Fruit fly (Drosophila melanogaster) S2 (cell line): ENCODE data around the gene Dnah3.
A peak's percentile ranks its signal among the peaks of the same experiment; 100 is the strongest.

Experiments used
- CG8478 ChIP-seq: fragments of >200 bp; optimal IDR thresholded peaks from 2 replicates; lab custom pipeline; 2018
- CTCF ChIP-seq, 2 experiments: fragments of >200 bp; optimal IDR thresholded peaks; 2 replicates each; lab custom pipeline; 2018

Gene Dnah3

DNA sequence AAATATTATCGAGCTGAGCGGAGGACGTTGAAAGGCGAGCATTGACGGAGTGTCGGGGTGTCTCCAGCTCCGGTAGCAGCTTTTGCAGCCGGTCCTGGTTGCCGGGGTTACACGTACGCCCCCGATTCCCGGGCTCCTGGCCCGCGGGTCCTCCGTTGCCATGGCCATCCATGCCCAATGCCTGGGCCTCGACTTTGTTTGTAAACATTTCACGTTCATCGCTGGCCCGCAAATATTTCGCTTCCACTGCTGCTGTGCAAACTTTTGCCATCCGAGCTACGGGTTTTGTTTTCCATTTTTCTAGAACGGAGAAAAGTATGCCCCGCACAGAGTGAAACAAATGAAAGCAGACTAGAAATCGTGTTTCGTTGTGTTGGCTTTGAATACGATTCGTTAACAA, at the start of gene Dnah3:
Gene Dnah3 (plus strand): TSS at position 301 of the 400 bp plus-strand sequence.
- TF ChIP-seq CG8478 (lab: Kevin White, UChicago) (no peak), CTCF (optimal IDR thresholded peaks at IDR 0.05; lab: Kevin White, UChicago) (no peak)

DNA sequence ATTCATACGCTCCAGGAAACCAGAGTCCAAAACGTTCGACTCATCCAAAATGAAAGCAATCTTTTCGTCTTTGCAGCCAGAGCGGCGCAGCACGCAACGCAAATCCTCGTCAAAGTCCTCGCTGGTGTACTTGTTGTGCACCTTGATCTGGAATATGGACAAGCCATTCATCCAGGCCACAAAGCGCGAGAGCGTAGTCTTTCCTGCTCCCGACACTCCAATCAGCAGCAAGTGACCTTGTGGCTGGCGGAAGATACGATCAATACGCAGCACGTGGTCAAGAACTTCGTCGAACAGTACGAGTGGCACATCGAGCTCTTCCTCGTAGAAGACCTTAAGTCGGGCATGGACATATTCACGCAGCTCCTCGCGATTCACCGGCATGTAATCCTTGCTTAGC, 46.9 kb upstream of the Dnah3 start:
- no peak for TF ChIP-seq CTCF (optimal IDR thresholded peaks at IDR 0.05; lab: Kevin White, UChicago)
- TF ChIP-seq CG8478 (lab: Kevin White, UChicago), result no peak

DNA sequence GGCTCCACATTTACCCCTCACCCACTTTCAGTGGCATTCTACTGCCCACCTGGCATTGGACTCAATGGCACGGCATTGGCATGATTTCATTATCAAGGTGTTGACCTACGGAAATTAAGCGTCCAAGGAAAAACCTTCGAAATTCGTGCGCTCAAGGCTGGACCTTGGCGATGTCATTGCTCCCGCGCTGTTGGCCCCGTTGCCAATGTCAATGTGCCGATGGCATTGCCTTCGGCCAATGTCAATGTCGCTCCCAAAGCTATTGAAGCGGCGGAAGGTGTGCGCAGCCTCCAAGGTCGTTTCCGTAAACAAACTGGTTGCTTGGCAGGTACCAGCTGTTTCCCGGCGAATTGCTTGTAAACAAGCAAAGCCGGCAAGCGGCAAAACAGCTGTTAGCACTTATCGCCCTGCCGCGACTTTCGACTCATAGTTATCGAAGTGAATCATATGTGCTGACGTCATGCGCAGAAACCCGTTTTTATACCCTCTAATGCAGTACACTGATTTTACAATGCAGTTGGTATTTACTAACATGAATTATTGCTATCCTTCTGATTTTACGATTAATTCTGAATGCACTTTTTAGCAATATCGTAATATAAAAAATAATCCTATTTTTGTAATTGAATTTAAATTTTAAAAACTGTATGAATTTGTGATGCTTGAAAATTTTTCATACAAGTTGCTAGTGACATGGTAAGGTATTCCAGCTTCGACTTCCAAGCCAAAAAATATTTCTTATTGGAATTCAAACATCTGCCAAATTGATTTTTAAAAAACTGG, 36.5 kb upstream of the Dnah3 start:
- TF ChIP-seq CTCF (optimal IDR thresholded peaks at IDR 0.05; lab: Kevin White, UChicago) (no peak), CG8478 (lab: Kevin White, UChicago) (no peak)

DNA sequence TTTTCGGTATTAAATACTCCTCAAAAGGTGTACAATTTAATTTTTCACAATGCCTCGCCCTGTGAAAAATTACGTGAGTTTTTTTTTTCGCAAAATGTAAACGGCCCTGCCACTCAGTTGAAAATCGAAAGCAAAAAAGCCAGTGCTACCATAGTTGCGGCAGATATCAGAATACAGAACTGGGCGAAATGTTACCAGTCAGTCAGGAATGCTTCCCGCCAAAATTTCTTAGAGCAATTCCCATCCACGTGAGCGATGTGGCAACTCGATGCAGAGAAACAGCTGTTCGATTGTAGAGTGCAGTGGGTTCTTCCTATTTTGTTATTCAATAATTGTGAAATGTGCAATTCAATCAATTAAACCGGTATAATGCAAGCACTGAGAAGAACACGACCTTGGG, 35.5 kb upstream of the Dnah3 start, which contains the start of the genes Dhc64C and LeuRS-m:
Gene Dhc64C (minus strand): TSS at position 104 of the 400 bp plus-strand sequence.
Gene LeuRS-m (plus strand): TSS at position 270 of the 400 bp plus-strand sequence.
- TF ChIP-seq CG8478 (lab: Kevin White, UChicago), result no peak
- TF ChIP-seq CTCF (optimal IDR thresholded peaks at IDR 0.05; lab: Kevin White, UChicago), result peak; percentile 45 to 54

DNA sequence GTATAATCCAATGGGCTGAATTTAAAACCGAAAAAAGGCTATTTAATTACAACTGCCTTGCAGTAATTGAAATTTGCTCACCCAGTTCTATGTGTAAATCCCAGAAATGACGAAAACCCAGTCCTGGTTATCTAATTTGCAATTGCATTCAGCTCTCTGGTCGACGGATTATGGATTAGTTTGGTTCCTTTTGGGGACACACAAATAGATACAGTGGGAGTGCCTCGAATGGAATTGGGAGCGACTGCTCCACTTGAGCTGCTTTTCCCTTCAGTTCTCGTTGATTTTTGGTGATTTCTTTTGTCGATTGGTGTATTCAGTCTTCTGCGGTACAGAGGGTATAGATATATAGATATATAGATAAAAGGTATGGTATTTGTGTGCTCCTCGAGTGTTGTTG, 27.6 kb upstream of the Dnah3 start, which contains the start of gene CG13708:
Gene CG13708 (minus strand): TSS at position 101 of the 400 bp plus-strand sequence.
- TF ChIP-seq CTCF (optimal IDR thresholded peaks at IDR 0.05; lab: Kevin White, UChicago) (no peak), CG8478 (lab: Kevin White, UChicago) (no peak)

DNA sequence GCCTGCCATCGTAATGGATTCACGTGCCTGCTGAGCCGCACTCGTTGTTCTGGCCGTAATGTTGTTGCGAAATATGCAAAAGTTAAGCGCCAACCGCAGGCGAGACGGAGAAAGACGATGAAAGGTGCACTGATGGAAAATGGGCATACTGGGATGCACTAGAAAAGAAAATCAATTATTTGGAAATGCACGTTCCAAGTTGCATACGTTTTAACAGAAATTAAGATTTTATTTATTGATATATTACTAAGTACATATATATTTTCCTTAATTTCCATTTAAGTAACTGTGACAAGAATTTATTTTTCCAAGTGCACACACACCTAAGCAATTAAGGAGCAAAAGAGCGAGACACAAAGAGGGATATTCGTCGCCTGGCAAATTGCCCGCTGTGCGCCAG, 26.1 kb upstream of the Dnah3 start:
- TF ChIP-seq CTCF (optimal IDR thresholded peaks at IDR 0.05; lab: Kevin White, UChicago) (no peak), CG8478 (lab: Kevin White, UChicago) (no peak)

DNA sequence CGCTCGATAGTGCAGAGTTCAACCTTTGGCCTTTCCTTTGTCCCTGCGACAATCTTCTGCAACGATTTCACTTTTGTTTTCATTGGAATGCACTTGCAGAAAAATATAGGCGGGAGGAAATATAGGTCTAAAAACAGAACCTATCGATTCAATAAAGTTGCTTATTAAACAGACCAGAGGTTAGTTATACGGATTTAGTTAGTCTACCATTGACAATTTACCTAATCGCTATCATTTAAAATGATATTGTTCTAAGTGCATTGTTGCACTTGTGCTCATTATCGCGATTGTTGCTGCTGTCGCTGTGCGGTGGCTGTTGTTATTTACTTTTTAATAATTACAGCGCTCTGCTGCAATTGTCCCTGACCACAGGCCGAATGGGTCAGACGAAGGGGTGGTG, 24.7 kb upstream of the Dnah3 start:
- no peak for TF ChIP-seq CTCF (optimal IDR thresholded peaks at IDR 0.05; lab: Kevin White, UChicago)
- TF ChIP-seq CG8478 (lab: Kevin White, UChicago), result no peak

DNA sequence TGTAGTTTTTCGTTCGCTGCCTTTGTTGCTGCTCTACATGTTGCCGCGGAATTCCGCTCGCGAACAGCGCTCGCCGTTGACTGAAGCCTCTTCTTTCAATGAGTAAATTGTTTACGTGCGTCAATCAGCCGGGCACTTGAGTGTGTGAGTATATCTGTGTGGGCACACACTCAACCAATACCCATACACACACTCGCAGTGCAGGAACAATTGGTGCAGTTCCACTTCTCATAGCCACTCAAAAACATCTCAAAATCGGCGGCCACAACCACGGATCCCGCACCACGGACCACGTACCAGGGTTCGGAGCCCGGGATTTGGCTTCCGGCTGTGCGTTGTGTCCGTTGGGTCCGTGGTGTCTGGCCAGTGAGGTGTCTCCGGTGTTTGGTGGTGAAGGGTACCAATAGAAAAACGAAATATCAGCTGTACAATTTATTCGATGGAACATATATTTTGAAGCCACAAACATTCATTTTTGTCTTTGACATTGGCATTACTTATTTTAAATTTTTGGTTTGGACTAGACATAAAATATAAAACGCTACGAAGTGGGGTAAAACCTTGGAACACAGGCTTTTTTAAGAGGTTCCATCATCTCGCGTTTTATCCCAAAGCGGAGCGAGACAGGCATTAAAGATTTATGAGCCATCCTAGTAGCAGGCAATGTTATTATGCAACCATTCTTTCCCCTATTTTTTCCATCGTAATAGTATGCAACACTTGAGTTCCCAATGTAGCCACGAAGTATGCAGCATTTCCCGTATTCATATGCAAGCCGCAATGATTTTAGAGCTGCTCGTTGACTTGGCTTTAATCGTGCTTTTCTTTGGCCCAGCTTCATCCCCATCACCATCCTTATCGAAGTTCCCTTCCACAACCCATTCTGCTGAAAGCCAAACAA, 20.8 kb upstream of the Dnah3 start, which contains the start of gene CG13707:
Gene CG13707 (minus strand): TSS at position 70 of the 901 bp plus-strand sequence.
- TF ChIP-seq CG8478 (lab: Kevin White, UChicago) (no peak), CTCF (optimal IDR thresholded peaks at IDR 0.05; lab: Kevin White, UChicago) (peak; percentile 55 to 77)

DNA sequence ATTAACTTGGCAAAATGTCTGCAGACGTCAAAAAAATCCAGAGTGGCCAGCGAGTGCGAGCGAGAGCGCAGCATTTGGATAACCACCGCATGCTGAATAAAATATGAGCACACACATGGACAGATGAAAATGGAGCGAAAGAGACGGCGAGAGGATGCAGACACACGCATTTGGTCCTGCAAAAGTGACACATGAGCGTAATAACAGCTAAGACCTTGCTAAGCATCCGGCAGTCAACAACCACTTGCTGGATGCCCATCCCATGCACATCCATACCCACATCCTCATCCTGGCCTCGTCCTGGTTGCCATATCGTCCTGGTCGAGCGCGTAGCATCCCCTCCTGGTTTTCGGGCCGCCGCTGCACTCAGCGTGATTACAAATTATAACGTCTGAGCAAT, 18.4 kb upstream of the Dnah3 start:
- TF ChIP-seq CG8478 (lab: Kevin White, UChicago) (no peak), CTCF (optimal IDR thresholded peaks at IDR 0.05; lab: Kevin White, UChicago) (no peak)

DNA sequence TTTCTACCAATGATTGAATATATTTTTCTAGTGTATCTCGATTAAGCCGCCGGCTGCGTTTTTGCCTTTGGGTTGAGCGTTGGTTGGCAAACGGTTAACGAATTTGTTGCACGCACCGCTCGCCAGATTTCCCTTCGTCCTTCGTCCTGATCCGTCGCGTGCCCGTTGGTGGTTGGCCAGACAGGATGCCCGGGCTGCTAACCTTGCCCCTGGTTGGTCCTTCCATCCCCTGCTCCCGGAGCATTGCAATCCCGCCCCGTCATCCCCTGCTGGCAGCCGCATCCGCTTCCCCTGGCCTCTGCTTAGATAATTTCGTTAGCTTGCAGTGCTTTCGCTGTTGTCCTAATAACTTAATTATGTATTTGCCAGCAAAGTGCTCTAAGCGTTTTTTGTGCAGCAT, 17.6 kb upstream of the Dnah3 start:
- TF ChIP-seq CTCF (optimal IDR thresholded peaks at IDR 0.05; lab: Kevin White, UChicago) (no peak), CG8478 (lab: Kevin White, UChicago) (no peak)

DNA sequence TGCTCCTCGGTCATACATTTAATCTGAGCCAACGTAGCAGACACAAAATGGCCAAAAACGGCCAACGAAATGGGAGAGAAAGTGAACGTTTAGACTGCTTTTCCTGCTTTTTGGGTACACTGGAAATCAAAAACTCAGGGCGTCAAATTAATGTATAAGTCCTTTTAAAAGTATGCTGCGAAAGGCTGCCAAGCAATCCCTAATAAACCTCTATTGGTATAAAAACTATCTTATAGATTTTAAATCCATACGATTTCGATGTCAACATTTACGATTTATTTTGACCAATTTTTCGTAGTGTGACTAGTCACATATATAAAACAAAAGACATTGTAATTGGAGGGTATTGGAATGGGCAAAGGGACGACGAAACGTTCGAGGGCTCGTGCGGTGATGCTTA, 16.3 kb upstream of the Dnah3 start:
- TF ChIP-seq CG8478 (lab: Kevin White, UChicago), result no peak
- TF ChIP-seq CTCF (optimal IDR thresholded peaks at IDR 0.05; lab: Kevin White, UChicago), result no peak

DNA sequence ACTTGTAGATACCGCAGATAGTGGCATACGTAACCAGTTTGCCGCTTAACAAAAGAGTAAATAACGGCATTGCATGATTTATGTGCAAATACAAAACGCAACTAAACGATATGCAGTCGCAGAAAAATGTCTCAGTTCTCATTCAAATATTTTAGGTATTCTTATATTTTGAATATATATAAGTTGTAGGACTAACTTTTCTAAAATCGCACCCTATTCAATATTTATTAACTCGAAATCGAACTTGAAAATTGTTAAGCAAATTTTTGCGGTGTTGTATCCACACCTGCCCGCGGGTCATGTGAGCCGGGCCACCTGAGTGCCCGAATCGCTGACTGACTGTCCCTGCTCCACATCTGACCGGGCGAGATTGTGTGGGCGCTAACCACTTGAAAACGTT, 13.0 kb upstream of the Dnah3 start:
- TF ChIP-seq CG8478 (lab: Kevin White, UChicago) (no peak), CTCF (optimal IDR thresholded peaks at IDR 0.05; lab: Kevin White, UChicago) (no peak)

DNA sequence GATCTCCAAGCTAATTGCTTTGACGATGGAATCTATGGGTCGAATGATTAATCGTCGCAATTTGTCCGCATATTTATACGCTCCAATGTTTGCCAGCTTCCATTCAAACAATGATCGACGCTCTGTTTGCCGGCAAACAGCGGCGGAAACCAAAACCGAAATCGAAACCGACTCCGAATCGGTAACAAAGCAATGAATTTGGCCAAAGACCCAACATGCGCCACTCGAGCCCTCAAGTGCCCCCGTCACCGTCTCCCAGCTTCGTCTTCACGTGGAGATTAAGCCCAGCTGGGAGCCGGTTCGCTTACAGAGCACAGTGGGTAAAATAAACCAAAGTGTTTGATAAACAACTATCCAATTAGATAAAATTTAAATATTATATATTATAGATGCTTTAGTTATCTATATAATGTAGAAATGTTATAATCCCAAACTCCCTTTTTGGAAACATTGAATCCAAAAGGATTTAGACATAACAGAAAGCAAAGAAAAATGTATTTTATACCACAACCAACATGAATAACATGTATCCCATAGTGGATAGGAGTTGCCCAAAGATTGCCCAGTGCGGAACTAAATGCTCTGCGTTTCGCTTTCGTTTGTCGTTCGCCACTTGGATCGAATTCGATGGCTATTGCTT, 8.5 kb upstream of the Dnah3 start, which contains the start of gene CG32237:
Gene CG32237 (minus strand): TSS at position 51 of the 640 bp plus-strand sequence.
- TF ChIP-seq CG8478 (lab: Kevin White, UChicago) (no peak), CTCF (optimal IDR thresholded peaks at IDR 0.05; lab: Kevin White, UChicago) (no peak)

DNA sequence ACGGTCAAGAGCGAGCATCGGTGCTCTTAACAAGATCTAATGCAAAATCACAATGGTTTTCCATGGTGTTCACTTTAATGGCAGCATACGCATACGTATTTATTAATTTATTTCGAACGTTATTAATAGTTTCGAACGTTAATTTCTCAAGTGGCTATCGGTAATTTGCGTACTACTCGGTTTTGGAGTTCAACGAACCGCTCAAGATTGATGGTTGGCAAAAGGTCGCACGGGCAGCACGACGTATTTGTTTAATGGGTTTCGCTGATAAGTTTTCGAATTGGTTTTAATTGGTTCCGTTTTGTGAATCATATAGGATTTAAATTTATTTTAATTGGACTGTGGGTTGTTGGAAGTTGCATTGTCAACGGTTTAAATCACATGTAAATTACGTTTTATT, 8.0 kb upstream of the Dnah3 start:
- TF ChIP-seq CG8478 (lab: Kevin White, UChicago), result no peak
- no peak for TF ChIP-seq CTCF (optimal IDR thresholded peaks at IDR 0.05; lab: Kevin White, UChicago)
